Worm (Caenorhabditis elegans): ENCODE measurements around the gene srx-131.

The srx-131 gene

DNA sequence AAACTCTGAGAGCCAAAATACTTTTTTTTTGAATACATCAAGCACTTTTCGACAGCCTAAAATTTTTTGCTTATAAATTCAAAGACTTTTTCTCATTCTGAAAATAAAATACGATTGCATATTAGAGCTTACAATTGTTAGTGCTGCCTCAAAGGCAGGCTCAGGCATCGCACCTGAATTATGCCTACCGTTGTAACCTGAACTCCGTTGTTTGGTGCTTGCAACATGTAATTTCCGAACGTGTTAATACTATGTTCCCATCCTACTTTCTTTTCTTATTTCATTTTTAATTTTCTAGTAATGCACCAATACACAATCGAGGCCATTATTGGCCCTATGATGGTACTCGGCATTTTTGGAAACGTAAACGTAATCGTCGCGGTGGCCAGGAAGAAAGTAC is 42.1 kb downstream of the srx-131 start, which contains the start of gene srsx-19:
Gene srsx-19, plus strand, starts transcription at position 301 of the 400 bp plus-strand sequence.
- no peak for TF ChIP-seq F13H6.1 (tag; optimal IDR thresholded peaks at IDR 0.05)

DNA sequence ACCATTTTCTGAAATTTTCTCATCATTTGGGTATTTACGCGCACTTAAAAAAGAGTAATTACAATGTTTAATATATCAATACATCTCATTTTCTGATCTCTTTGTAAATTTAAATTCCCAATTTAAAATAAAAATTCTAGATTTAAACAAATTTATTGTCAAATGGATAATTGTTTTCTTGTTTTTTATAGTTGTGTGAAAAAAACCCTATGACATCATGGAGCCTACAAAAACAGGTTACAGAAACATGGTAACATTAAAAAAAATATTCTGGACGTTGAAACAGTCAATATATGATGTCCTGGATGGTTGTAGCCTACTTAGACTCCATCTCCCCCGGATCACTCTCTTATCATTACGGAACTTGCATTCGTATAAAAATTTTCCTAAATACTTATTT is 44.3 kb downstream of the srx-131 start, which contains the start of gene spp-12:
Gene spp-12, plus strand, starts transcription at position 301 of the 400 bp plus-strand sequence.
- no peak for TF ChIP-seq nhr-23 (tag; optimal IDR thresholded peaks at IDR 0.05)
- no peak for TF ChIP-seq alr-1 (tag; optimal IDR thresholded peaks at IDR 0.05)
- TF ChIP-seq zag-1 (tag; optimal IDR thresholded peaks at IDR 0.05), result no peak
- TF ChIP-seq crh-2 (tag; optimal IDR thresholded peaks at IDR 0.05), result no peak
- TF ChIP-seq fos-1 (tag; optimal IDR thresholded peaks at IDR 0.05), result no peak
- TF ChIP-seq ceh-82 (tag; optimal IDR thresholded peaks at IDR 0.05), result no peak
- no peak for TF ChIP-seq lsy-2 (tag; optimal IDR thresholded peaks at IDR 0.05)
- TF ChIP-seq ztf-1 (GFP tag; conservative IDR thresholded peaks at IDR 0.05), result no peak
- no peak for TF ChIP-seq unc-62 (GFP tag; optimal IDR thresholded peaks at IDR 0.05)
- no peak for TF ChIP-seq nhr-25 (tag; optimal IDR thresholded peaks at IDR 0.05)
- TF ChIP-seq mdl-1 (tag; optimal IDR thresholded peaks at IDR 0.05), result no peak
- TF ChIP-seq ZK546.5 (tag; optimal IDR thresholded peaks at IDR 0.05), result no peak
- no peak for TF ChIP-seq nhr-11 (tag; optimal IDR thresholded peaks at IDR 0.05)
- no peak for TF ChIP-seq mbf-1 (tag; optimal IDR thresholded peaks at IDR 0.05)
- no peak for TF ChIP-seq ceh-16 (tag; optimal IDR thresholded peaks at IDR 0.05)
- no peak for TF ChIP-seq aly-2 (tag; optimal IDR thresholded peaks at IDR 0.05)
- no peak for TF ChIP-seq lin-13 (GFP tag; optimal IDR thresholded peaks at IDR 0.05)

DNA sequence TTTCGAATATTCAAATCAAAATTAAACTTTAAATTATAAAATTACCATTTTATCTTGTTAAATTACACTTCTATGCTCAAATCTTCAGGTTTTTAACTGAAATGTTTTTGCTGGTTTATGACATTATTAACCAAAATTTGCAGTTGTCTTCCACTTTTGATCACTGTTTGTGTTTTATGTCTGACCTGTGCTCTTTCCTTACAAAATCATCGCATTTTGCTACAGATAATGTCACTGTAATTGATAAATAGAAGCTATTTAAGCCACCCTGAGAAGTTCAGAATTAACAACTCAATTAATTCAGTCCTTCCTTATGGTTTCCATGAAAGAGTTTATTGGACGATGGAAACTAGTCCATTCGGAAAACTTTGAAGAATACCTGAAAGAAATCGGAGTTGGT is 45.2 kb downstream of the srx-131 start, which contains the start of gene lbp-8:
Gene lbp-8, plus strand, starts transcription at position 301 of the 400 bp plus-strand sequence.
- TF ChIP-seq nhr-237 (tag; optimal IDR thresholded peaks at IDR 0.05) (no peak), R02D3.7 (tag; optimal IDR thresholded peaks at IDR 0.05) (no peak), unc-39 (tag; optimal IDR thresholded peaks at IDR 0.05) (no peak), nhr-6 (tag; optimal IDR thresholded peaks at IDR 0.05) (no peak), mdl-1 (tag; optimal IDR thresholded peaks at IDR 0.05) (no peak), nhr-12 (tag; optimal IDR thresholded peaks at IDR 0.05) (no peak), ztf-4 (tag; optimal IDR thresholded peaks at IDR 0.05) (no peak), Y55F3AM.14 (GFP tag; optimal IDR thresholded peaks at IDR 0.05) (no peak), aly-2 (tag; optimal IDR thresholded peaks at IDR 0.05) (no peak), sem-4 (tag; optimal IDR thresholded peaks at IDR 0.05) (no peak), egl-27 (tag; optimal IDR thresholded peaks at IDR 0.05) (no peak), elt-1 (tag; optimal IDR thresholded peaks at IDR 0.05) (no peak), unc-55 (GFP tag; optimal IDR thresholded peaks at IDR 0.05) (no peak)

DNA sequence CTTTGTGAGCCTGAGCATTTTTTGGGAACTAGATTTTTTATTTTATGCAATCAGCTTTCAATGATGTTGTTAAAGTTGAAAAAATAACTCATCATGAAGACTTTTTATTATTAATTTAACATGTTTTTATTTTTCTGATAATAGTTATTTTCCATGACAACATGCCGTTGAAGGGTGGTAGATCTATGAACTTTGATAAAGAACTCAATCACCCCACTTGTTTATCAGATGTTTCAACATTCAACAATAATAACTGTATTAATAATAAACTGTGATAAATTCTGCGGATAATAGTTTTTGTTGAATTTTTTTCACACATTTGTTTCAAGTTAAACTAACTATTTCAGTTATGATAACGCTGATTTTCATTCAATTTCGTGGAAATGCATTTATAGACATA is 46.3 kb downstream of the srx-131 start:
- TF ChIP-seq egl-27 (tag; optimal IDR thresholded peaks at IDR 0.05) (no peak), lin-13 (GFP tag; optimal IDR thresholded peaks at IDR 0.05) (no peak), sma-9 (GFP tag; optimal IDR thresholded peaks at IDR 0.05) (peak; percentile 1), sma-9 (tag; optimal IDR thresholded peaks at IDR 0.05) (no peak), nhr-21 (tag; optimal IDR thresholded peaks at IDR 0.05) (peak; percentile 12), ceh-16 (tag; optimal IDR thresholded peaks at IDR 0.05) (no peak)

DNA sequence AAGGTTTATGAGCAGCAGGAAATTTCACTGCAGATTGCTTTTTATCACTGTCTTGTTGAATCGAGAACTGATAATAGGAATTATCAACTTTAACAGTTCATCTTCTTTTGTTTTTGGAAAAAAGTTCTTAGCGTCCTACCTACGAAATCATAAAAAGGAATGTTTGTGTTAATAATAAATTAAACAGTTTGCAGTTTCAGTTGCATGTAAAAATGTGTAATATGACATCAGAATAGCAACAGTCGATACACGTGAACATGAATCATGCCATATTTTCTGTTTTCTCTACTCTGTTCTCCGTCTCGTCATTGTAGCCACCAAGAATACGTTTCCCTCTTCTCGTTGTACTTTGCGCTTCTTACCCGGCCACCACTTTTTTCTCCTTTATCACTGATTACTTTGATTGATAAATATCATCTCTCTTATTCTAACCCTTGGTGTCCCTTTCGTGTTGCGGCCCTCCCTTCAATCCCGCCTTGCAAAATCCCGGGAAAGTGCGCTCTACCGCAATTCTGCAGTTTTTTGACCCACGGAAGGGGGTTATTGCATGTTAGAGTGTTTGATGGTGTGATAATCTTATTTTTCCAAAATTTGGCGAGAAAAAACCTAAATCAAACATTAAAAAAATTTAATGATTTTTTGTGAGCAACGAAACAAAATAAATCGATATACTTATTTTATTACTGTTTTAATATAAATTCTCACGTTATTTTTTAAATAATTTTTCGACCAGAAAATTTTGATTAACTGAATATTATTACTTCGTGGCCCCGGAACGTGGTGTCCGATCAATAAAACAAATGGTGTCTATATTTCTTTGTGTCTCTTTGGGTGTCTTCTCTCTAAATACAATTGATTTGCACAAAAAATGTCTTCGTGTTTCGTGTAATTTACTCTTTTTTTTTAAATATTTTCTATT is 47.5 kb downstream of the srx-131 start, which contains the start of gene sptl-3:
Gene sptl-3, plus strand, starts transcription at position 869 of the 919 bp plus-strand sequence.
- TF ChIP-seq F13H6.1 (tag; optimal IDR thresholded peaks at IDR 0.05), result peak; percentile 49
- no peak for TF ChIP-seq unc-39 (tag; optimal IDR thresholded peaks at IDR 0.05)
- peak; percentile 53 for TF ChIP-seq nhr-25 (tag; optimal IDR thresholded peaks at IDR 0.05)
- peak; percentile 60 for TF ChIP-seq fos-1 (tag; optimal IDR thresholded peaks at IDR 0.05)
- TF ChIP-seq lsy-2 (tag; optimal IDR thresholded peaks at IDR 0.05), result peak in 1 of 2 experiments; percentile 1
- no peak for TF ChIP-seq nhr-23 (tag; optimal IDR thresholded peaks at IDR 0.05)
- no peak for TF ChIP-seq zag-1 (tag; optimal IDR thresholded peaks at IDR 0.05)
- TF ChIP-seq nhr-129 (tag; optimal IDR thresholded peaks at IDR 0.05), result peak; percentile 53
- peak; percentile 58 for TF ChIP-seq sma-3 (GFP tag; optimal IDR thresholded peaks at IDR 0.05)
- peak; percentile 58 for TF ChIP-seq blmp-1 (tag; optimal IDR thresholded peaks at IDR 0.05; ENCODE audit: insufficient read depth)
- TF ChIP-seq nhr-21 (tag; optimal IDR thresholded peaks at IDR 0.05), result peak; percentile 73
- peak; percentile 21 for TF ChIP-seq C34F6.9 (tag; optimal IDR thresholded peaks at IDR 0.05)
- no peak for TF ChIP-seq snpc-4 (tag; optimal IDR thresholded peaks at IDR 0.05)
- TF ChIP-seq sma-9 (GFP tag; optimal IDR thresholded peaks at IDR 0.05), result peak; percentile 71
- no peak for TF ChIP-seq sma-9 (tag; optimal IDR thresholded peaks at IDR 0.05)
- TF ChIP-seq crh-2 (tag; optimal IDR thresholded peaks at IDR 0.05), result peak; percentile 74
- TF ChIP-seq mdl-1 (tag; optimal IDR thresholded peaks at IDR 0.05), result peak in 1 of 2 experiments; percentile 5
- no peak for TF ChIP-seq peb-1 (tag; optimal IDR thresholded peaks at IDR 0.05)
- TF ChIP-seq ztf-4 (tag; optimal IDR thresholded peaks at IDR 0.05), result peak; percentile 13
- no peak for TF ChIP-seq R02D3.7 (tag; optimal IDR thresholded peaks at IDR 0.05)
